Worm (Caenorhabditis elegans): ENCODE data around the gene sdz-20.

DNA sequence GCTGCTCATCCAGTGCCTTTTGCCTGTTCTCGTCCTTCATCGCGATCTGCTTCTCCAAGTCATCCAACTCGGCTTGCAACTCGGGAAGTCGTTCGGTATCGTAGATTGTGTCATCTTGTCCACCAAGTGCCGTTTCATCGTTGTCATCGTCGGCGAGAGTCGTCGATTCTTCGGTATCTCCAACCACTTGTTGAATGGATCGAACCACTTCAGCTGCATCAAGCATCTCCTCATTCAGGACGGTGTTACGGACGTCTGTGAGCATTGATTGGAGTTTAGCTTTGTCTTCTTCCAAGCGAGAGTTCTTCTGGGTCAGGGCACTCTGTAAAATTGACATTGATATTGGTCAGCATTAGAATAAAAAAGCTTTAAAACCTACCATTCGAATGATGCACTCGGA is 28.3 kb upstream of the sdz-20 start:
- TF ChIP-seq ceh-58 (GFP tag; IDR thresholded peaks at IDR 0.05) (no peak), lin-35 (GFP tag; optimal IDR thresholded peaks at IDR 0.05) (no peak), lin-54 (GFP tag; optimal IDR thresholded peaks at IDR 0.05) (no peak), ama-1 (optimal IDR thresholded peaks at IDR 0.05) (no peak), ama-1 (GFP tag; optimal IDR thresholded peaks at IDR 0.05) (no peak), K11D2.4 (GFP tag; IDR thresholded peaks at IDR 0.05) (no peak), F22D6.2 (tag; optimal IDR thresholded peaks at IDR 0.05) (no peak), pha-4 (tag; optimal IDR thresholded peaks at IDR 0.05) (no peak), bed-2 (GFP tag; IDR thresholded peaks at IDR 0.05) (no peak), gei-17 (GFP tag; optimal IDR thresholded peaks at IDR 0.05) (no peak), nhr-120 (GFP tag; IDR thresholded peaks at IDR 0.05) (no peak), tbx-9 (tag; optimal IDR thresholded peaks at IDR 0.05; ENCODE audit: borderline replicate concordance) (no peak), lag-1 (GFP tag; IDR thresholded peaks at IDR 0.05) (no peak)

All from whole organism, young adult.